Worm (Caenorhabditis elegans): ENCODE data around the gene F49C12.3.

ce11 chrIV:9320023-9320422 is 19.8 kb downstream of the F49C12.3 start:
- TF ChIP-seq pag-3 (tag; optimal IDR thresholded peaks at IDR 0.05; ENCODE audit: borderline replicate concordance) (no peak), dmd-4 (tag; optimal IDR thresholded peaks at IDR 0.05; ENCODE audit: borderline replicate concordance) (no peak), dve-1 (tag; optimal IDR thresholded peaks at IDR 0.05) (no peak), rnt-1 (tag; optimal IDR thresholded peaks at IDR 0.05) (no peak), nfya-1 (tag; optimal IDR thresholded peaks at IDR 0.05) (no peak), nhr-11 (tag; optimal IDR thresholded peaks at IDR 0.05) (no peak), fkh-10 (GFP tag; optimal IDR thresholded peaks at IDR 0.05) (no peak), ceh-31 (tag; optimal IDR thresholded peaks at IDR 0.05) (no peak), che-1 (tag; optimal IDR thresholded peaks at IDR 0.05) (no peak)

Data from whole organism, late embryonic.